Fruit fly (Drosophila melanogaster): ENCODE measurements around the gene Gale.

Gene Gale

DNA sequence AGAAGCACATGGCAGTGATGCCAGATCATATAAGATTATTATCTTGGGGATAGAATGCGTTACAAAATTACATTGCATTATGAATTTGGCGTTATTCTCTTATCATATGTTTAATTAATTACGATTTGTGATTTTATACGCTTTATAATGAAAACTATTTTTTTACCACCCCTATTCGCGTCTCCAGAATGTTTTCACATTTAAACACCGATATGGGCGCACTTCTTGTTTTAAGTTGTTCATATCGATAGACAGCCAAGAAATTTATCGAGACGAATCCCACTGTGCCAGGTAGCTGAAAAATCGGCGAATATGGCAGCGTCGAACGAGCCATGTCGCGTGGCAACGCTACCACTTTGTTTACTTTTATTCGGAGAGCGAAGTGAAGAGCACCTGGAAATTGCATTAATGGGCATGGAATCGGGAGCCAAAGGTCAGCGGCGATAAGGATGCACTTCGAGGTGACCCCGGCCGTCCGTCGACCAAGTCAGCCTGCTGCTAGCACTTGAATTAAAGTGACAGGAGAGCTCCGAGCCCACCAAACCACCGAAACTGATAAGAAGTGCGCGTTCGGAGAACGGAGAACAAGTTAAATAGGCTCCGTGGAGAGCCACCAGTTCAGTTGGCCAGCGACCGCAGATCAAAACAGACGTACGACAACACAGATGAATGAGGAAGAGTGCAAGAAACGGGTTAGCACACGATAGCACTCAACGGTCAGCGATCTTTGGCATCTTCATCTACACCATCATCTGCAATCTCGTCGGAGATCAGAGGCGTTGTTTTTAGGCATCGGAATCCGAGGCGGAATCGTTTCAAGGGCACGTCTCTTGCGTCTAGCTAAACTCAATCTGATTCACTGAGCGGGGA lies at the start of gene Gale:
TSS of gene Gale (plus strand) at position 401 of the 870 bp plus-strand sequence.
- TF ChIP-seq CG14655 (GFP tag; optimal IDR thresholded peaks at IDR 0.05) (no peak), Snoo (tag; optimal IDR thresholded peaks at IDR 0.05) (no peak), gl (tag; optimal IDR thresholded peaks at IDR 0.05) (no peak), fd96Ca (GFP tag; IDR thresholded peaks at IDR 0.05) (no peak), CG17806 (tag; optimal IDR thresholded peaks at IDR 0.05) (no peak), EcR (GFP tag; optimal IDR thresholded peaks at IDR 0.05) (peak; percentile 95), CG10348 (GFP tag; IDR thresholded peaks at IDR 0.05) (no peak), CG13204 (GFP tag; optimal IDR thresholded peaks at IDR 0.05) (no peak), CG32121 (GFP tag; IDR thresholded peaks at IDR 0.05) (peak; percentile 49; the same call in 1 of the 2 replicates), Ets98B (GFP tag; IDR thresholded peaks at IDR 0.05) (peak; percentile 42; the same call in 1 of the 2 replicates), CG34367 (tag; optimal IDR thresholded peaks at IDR 0.05) (no peak), rn (GFP tag; IDR thresholded peaks at IDR 0.05) (no peak), CG4496 (GFP tag; IDR thresholded peaks at IDR 0.05) (no peak), CG15710 (tag; optimal IDR thresholded peaks at IDR 0.05) (no peak), CG8159 (tag; optimal IDR thresholded peaks at IDR 0.05) (peak; percentile 13), CG9948 (tag; optimal IDR thresholded peaks at IDR 0.05) (no peak), D1 (tag; optimal IDR thresholded peaks at IDR 0.05) (no peak), Pif1A (GFP tag; optimal IDR thresholded peaks at IDR 0.05) (no peak), Pif1B (GFP tag; optimal IDR thresholded peaks at IDR 0.05) (no peak), CG12605 (GFP tag; IDR thresholded peaks at IDR 0.05) (no peak; the same call in 1 of the 2 replicates), CG8301 (tag; optimal IDR thresholded peaks at IDR 0.05) (no peak)

dm6 chr3L:601104-601503 lies 47.3 kb upstream of the Gale start:
- TF ChIP-seq CG8159 (tag; optimal IDR thresholded peaks at IDR 0.05), result no peak
- no peak for TF ChIP-seq CG4496 (GFP tag; IDR thresholded peaks at IDR 0.05)
- no peak for TF ChIP-seq CG14655 (GFP tag; optimal IDR thresholded peaks at IDR 0.05)
- TF ChIP-seq CG10348 (GFP tag; IDR thresholded peaks at IDR 0.05), result no peak
- no peak for TF ChIP-seq CG12605 (GFP tag; IDR thresholded peaks at IDR 0.05)
- no peak for TF ChIP-seq CG15710 (tag; optimal IDR thresholded peaks at IDR 0.05)
- TF ChIP-seq Snoo (tag; optimal IDR thresholded peaks at IDR 0.05), result no peak
- TF ChIP-seq fd96Ca (GFP tag; IDR thresholded peaks at IDR 0.05), result no peak
- no peak for TF ChIP-seq CG17806 (tag; optimal IDR thresholded peaks at IDR 0.05)
- no peak for TF ChIP-seq Ets98B (GFP tag; IDR thresholded peaks at IDR 0.05)
- no peak for TF ChIP-seq Pif1A (GFP tag; optimal IDR thresholded peaks at IDR 0.05)
- TF ChIP-seq EcR (GFP tag; optimal IDR thresholded peaks at IDR 0.05), result no peak
- no peak for TF ChIP-seq CG34367 (tag; optimal IDR thresholded peaks at IDR 0.05)
- TF ChIP-seq CG13204 (GFP tag; optimal IDR thresholded peaks at IDR 0.05), result no peak
- no peak for TF ChIP-seq CG9948 (tag; optimal IDR thresholded peaks at IDR 0.05)
- TF ChIP-seq rn (GFP tag; IDR thresholded peaks at IDR 0.05), result no peak
- TF ChIP-seq Pif1B (GFP tag; optimal IDR thresholded peaks at IDR 0.05), result no peak

DNA sequence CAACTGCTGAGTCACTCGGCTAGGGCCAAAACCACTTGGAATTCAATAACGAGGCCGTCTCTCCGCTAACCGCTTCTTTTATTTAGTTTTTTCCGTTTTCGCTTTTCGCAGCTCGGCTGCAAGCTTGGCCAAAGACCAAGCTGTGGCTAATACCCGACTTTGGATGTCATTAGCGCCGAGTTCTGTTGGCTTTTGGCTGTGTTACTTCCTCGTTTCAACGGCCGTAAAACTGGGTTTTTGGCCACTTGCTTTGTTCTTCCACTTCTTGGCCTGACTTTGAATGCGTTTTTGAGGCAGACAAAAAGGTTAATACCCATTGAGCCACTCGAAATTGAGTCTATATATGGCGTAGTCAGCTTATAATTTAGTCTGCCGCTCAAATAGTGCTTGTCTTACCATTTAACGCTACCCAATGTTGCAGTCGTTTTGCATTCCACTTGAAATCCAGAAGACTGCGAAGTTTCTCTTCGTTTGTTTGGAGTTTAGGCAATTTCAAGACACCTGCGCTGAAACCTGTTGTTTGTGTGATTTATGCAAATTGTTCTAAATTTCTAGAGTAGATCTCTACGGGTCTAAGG lies 46.7 kb upstream of the Gale start:
- TF ChIP-seq CG8159 (tag; optimal IDR thresholded peaks at IDR 0.05) (no peak), CG4496 (GFP tag; IDR thresholded peaks at IDR 0.05) (0 out of 3 replicates have a peak, but pooled peaks have one; percentile 17)

DNA sequence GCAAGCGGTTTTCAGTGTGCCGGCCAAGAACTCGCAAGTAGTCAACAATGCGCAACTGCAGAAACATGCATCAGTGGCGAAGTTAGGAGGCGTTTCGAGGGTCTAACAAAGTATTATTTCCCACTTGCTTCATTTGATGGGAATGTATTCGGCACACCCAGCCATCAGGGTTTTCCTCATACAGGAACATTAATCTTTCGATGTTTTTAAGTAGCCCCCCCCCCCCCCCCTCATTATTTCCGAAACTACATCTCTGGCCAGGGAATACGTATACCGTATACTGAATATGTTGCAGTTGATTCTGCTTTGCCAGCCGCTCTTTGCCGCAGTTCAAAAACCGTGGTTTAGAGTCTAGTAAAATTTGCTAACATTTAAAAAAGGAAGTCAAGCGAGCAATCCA lies 45.8 kb upstream of the Gale start:
- peak; percentile 90 for TF ChIP-seq CG4496 (GFP tag; IDR thresholded peaks at IDR 0.05)
- peak; percentile 69 for TF ChIP-seq rn (GFP tag; IDR thresholded peaks at IDR 0.05)
- TF ChIP-seq CG15710 (tag; optimal IDR thresholded peaks at IDR 0.05), result peak; percentile 27
- peak; percentile 68 for TF ChIP-seq CG12605 (GFP tag; IDR thresholded peaks at IDR 0.05)
- TF ChIP-seq Ets98B (GFP tag; IDR thresholded peaks at IDR 0.05), result peak; percentile 90
- peak; percentile 86 for TF ChIP-seq CG32121 (GFP tag; IDR thresholded peaks at IDR 0.05)
- TF ChIP-seq CG9948 (tag; optimal IDR thresholded peaks at IDR 0.05), result no peak
- TF ChIP-seq CG10348 (GFP tag; IDR thresholded peaks at IDR 0.05), result peak; percentile 86
- TF ChIP-seq CG17806 (tag; optimal IDR thresholded peaks at IDR 0.05), result no peak
- no peak for TF ChIP-seq EcR (GFP tag; optimal IDR thresholded peaks at IDR 0.05)
- TF ChIP-seq Pif1B (GFP tag; optimal IDR thresholded peaks at IDR 0.05), result no peak
- TF ChIP-seq Snoo (tag; optimal IDR thresholded peaks at IDR 0.05), result peak; percentile 32
- peak; percentile 94 for TF ChIP-seq fd96Ca (GFP tag; IDR thresholded peaks at IDR 0.05)
- no peak for TF ChIP-seq CG8301 (tag; optimal IDR thresholded peaks at IDR 0.05)

DNA sequence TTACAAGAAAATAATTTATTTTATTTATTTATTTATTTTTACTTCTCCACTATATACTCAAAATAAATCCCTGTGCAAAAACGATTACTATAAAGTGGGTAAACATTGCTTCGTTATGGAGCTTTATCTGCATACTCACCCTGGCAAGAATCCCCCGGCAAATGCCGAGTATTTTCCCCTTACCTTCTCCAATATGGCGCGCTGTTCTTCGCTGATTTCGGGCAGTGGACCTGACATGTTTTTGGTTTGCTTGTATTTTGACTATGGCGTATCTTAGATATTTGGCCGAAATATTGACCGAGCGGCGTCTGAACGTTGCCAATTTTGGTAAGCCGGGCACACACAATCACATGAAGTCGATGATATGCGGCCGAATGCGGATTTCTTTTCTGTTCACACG lies 45.2 kb upstream of the Gale start:
- TF ChIP-seq rn (GFP tag; IDR thresholded peaks at IDR 0.05), result no peak
- no peak for TF ChIP-seq CG17806 (tag; optimal IDR thresholded peaks at IDR 0.05)
- no peak for TF ChIP-seq CG34367 (tag; optimal IDR thresholded peaks at IDR 0.05)
- TF ChIP-seq CG15710 (tag; optimal IDR thresholded peaks at IDR 0.05), result no peak
- TF ChIP-seq CG14655 (GFP tag; optimal IDR thresholded peaks at IDR 0.05), result no peak
- no peak for TF ChIP-seq CG8301 (tag; optimal IDR thresholded peaks at IDR 0.05)
- no peak for TF ChIP-seq CG10348 (GFP tag; IDR thresholded peaks at IDR 0.05)
- TF ChIP-seq gl (tag; optimal IDR thresholded peaks at IDR 0.05), result no peak
- TF ChIP-seq Pif1B (GFP tag; optimal IDR thresholded peaks at IDR 0.05), result no peak
